Fruit fly (Drosophila melanogaster) whole organism, pupa: ENCODE data around the gene CG2991.
A peak's percentile ranks its signal among the peaks of the same experiment; 100 is the strongest.

ENCODE experiments used
- CG10348 ChIP-seq: fragments of 200-800 bp; sonication (Bioruptor generic); IDR thresholded peaks from 2 replicates; pipeline ENCODE4 v1.3.6; 2022; ENCODE audit warnings: missing biosample characterization, missing genetic modification characterization
- CG12605 ChIP-seq: fragments of 200-800 bp; sonication (Bioruptor generic); IDR thresholded peaks from 2 replicates; pipeline ENCODE4 v1.3.6; 2022; ENCODE audit warnings: missing biosample characterization, missing genetic modification characterization
- CG13204 ChIP-seq: fragments of 200-800 bp; sonication (Bioruptor generic); optimal IDR thresholded peaks from 2 replicates; lab custom pipeline; 2018; ENCODE audit warnings: missing biosample characterization, mild to moderate bottlenecking, missing genetic modification characterization, moderate library complexity
- CG14655 ChIP-seq: fragments of 200-800 bp; sonication (Bioruptor generic); optimal IDR thresholded peaks from 3 replicates; lab custom pipeline; 2017; ENCODE audit warnings: mild to moderate bottlenecking, missing biosample characterization, missing genetic modification reagents, missing genetic modification characterization
- CG15710 ChIP-seq: fragments of 200-800 bp; sonication (Bioruptor generic); optimal IDR thresholded peaks from 2 replicates; lab custom pipeline; 2018; ENCODE audit warnings: missing biosample characterization, mild to moderate bottlenecking, missing genetic modification characterization, moderate library complexity
- CG17806 ChIP-seq: fragments of 200-800 bp; sonication (Bioruptor generic); optimal IDR thresholded peaks from 2 replicates; lab custom pipeline; 2018; ENCODE audit warnings: missing biosample characterization, mild to moderate bottlenecking, missing genetic modification characterization, moderate library complexity
- CG32121 ChIP-seq: fragments of 200-800 bp; sonication (Bioruptor generic); IDR thresholded peaks from 2 replicates; pipeline ENCODE4 v1.3.6; 2022; ENCODE audit warnings: missing biosample characterization, missing genetic modification characterization
- CG34367 ChIP-seq: fragments of 200-800 bp; sonication (Bioruptor generic); optimal IDR thresholded peaks from 2 replicates; lab custom pipeline; 2018; ENCODE audit warnings: missing biosample characterization, mild to moderate bottlenecking, missing genetic modification characterization
- CG4496 ChIP-seq: fragments of 200-800 bp; sonication (Bioruptor generic); IDR thresholded peaks from 3 replicates; pipeline ENCODE4 v1.3.6; 2022; ENCODE audit warnings: missing biosample characterization, missing genetic modification characterization
- CG8159 ChIP-seq: fragments of 200-800 bp; sonication (Bioruptor generic); optimal IDR thresholded peaks from 3 replicates; lab custom pipeline; 2018; ENCODE audit warnings: missing biosample characterization, mild to moderate bottlenecking, missing genetic modification characterization, moderate library complexity
- CG8301 ChIP-seq: fragments of 200-800 bp; sonication (Bioruptor generic); optimal IDR thresholded peaks from 2 replicates; lab custom pipeline; 2018; ENCODE audit warnings: missing biosample characterization, mild to moderate bottlenecking, missing genetic modification characterization
- CG9948 ChIP-seq: fragments of 200-800 bp; sonication (Bioruptor generic); optimal IDR thresholded peaks from 2 replicates; lab custom pipeline; 2018; ENCODE audit warnings: missing biosample characterization, mild to moderate bottlenecking, missing genetic modification characterization, moderate library complexity
- D1 ChIP-seq: fragments of 200-800 bp; sonication (Bioruptor generic); optimal IDR thresholded peaks from 2 replicates; lab custom pipeline; 2018; ENCODE audit warnings: missing biosample characterization, mild to moderate bottlenecking, missing genetic modification characterization, moderate library complexity
- EcR ChIP-seq: fragments of 200-800 bp; sonication (Bioruptor generic); optimal IDR thresholded peaks from 3 replicates; lab custom pipeline; 2019; ENCODE audit warnings: missing biosample characterization, missing genetic modification characterization, mild to moderate bottlenecking, moderate library complexity, missing genetic modification reagents
- Ets98B ChIP-seq: fragments of 200-800 bp; sonication (Bioruptor generic); IDR thresholded peaks from 2 replicates; pipeline ENCODE4 v1.3.6; 2022; ENCODE audit warnings: missing biosample characterization, missing genetic modification characterization
- Pif1A ChIP-seq: fragments of 200-800 bp; sonication (Bioruptor generic); optimal IDR thresholded peaks from 3 replicates; lab custom pipeline; 2016; ENCODE audit warnings: missing biosample characterization, missing genetic modification characterization
- Pif1B ChIP-seq: fragments of 200-800 bp; sonication (Bioruptor generic); optimal IDR thresholded peaks from 3 replicates; lab custom pipeline; 2016; ENCODE audit warnings: missing biosample characterization, missing genetic modification characterization
- Snoo ChIP-seq: fragments of 200-800 bp; sonication (Bioruptor generic); optimal IDR thresholded peaks from 3 replicates; lab custom pipeline; 2017; ENCODE audit warnings: missing biosample characterization, mild to moderate bottlenecking, missing genetic modification characterization, inconsistent platforms
- fd96Ca ChIP-seq: fragments of 200-800 bp; sonication (Bioruptor generic); IDR thresholded peaks from 3 replicates; pipeline ENCODE4 v1.3.6; 2022; ENCODE audit warnings: missing biosample characterization, missing genetic modification characterization
- gl ChIP-seq: fragments of 200-800 bp; sonication (Bioruptor generic); optimal IDR thresholded peaks from 2 replicates; lab custom pipeline; 2018; ENCODE audit warnings: missing biosample characterization, mild to moderate bottlenecking, missing genetic modification characterization
- rn ChIP-seq: fragments of 200-800 bp; sonication (Bioruptor generic); IDR thresholded peaks from 2 replicates; pipeline ENCODE4 v1.3.6; 2022; ENCODE audit warnings: missing biosample characterization, missing genetic modification characterization

CG2991 gene

dm6 chr2L:2878188-2878587, 21.2 kb downstream of the CG2991 start, which contains the start of the genes Prx6a and Sbat:
Gene Prx6a (minus strand): TSS chr2L:2878232.
Gene Sbat (plus strand): TSS chr2L:2878344.
- TF ChIP-seq Pif1A (GFP tag; lab: Kevin White, UChicago) (peak; percentile 48), CG14655 (GFP tag; lab: Kevin White, UChicago) (no peak), CG9948 (tag; lab: Kevin White, UChicago) (peak; percentile 51), rn (GFP tag; lab: Robert Waterston, UW) (no peak), CG4496 (GFP tag; lab: Robert Waterston, UW) (peak; percentile 13; the same call in 1 of the 3 replicates), CG15710 (tag; lab: Kevin White, UChicago) (peak; percentile 69), D1 (no peak), CG8301 (tag; lab: Kevin White, UChicago) (peak; percentile 55), CG8159 (tag; lab: Kevin White, UChicago) (peak; percentile 70), CG17806 (tag; lab: Kevin White, UChicago) (peak; percentile 67), gl (tag; lab: Kevin White, UChicago) (peak; percentile 16), EcR (no peak), CG34367 (tag; lab: Kevin White, UChicago) (peak; percentile 54), CG12605 (no peak), fd96Ca (peak; percentile 34; the same call in 1 of the 3 replicates), Ets98B (GFP tag; lab: Robert Waterston, UW) (peak; percentile 24; the same call in 1 of the 2 replicates), Pif1B (GFP tag; lab: Kevin White, UChicago) (no peak), CG10348 (GFP tag; lab: Robert Waterston, UW) (no peak), Snoo (peak; percentile 68), CG13204 (GFP tag; lab: Kevin White, UChicago) (no peak), CG32121 (GFP tag; lab: Robert Waterston, UW) (peak; percentile 60)

- TF ChIP-seq CG8301 (tag; lab: Kevin White, UChicago), result peak; percentile 31
- peak; percentile 32 for TF ChIP-seq CG17806 (tag; lab: Kevin White, UChicago)
- no peak for TF ChIP-seq CG13204 (GFP tag; lab: Kevin White, UChicago)
- TF ChIP-seq CG9948 (tag; lab: Kevin White, UChicago), result peak; percentile 17
- peak; percentile 37 for TF ChIP-seq CG15710 (tag; lab: Kevin White, UChicago)
- peak; percentile 25 for TF ChIP-seq CG34367 (tag; lab: Kevin White, UChicago)
- peak; percentile 11 for TF ChIP-seq Pif1B (GFP tag; lab: Kevin White, UChicago)
- TF ChIP-seq CG12605, result peak; percentile 49
- TF ChIP-seq Ets98B (GFP tag; lab: Robert Waterston, UW), result peak; percentile 82
- TF ChIP-seq CG32121 (GFP tag; lab: Robert Waterston, UW), result peak; percentile 68
- TF ChIP-seq rn (GFP tag; lab: Robert Waterston, UW), result 0 out of 2 replicates have a peak, but pooled peaks have one; percentile 40
- TF ChIP-seq CG10348 (GFP tag; lab: Robert Waterston, UW), result no peak
- TF ChIP-seq EcR, result no peak
- no peak for TF ChIP-seq gl (tag; lab: Kevin White, UChicago)
- peak; percentile 83 for TF ChIP-seq CG4496 (GFP tag; lab: Robert Waterston, UW)
- peak; percentile 30 for TF ChIP-seq Pif1A (GFP tag; lab: Kevin White, UChicago)
- TF ChIP-seq fd96Ca, result peak; percentile 83
- TF ChIP-seq Snoo, result peak; percentile 22
- TF ChIP-seq D1, result no peak
- no peak for TF ChIP-seq CG14655 (GFP tag; lab: Kevin White, UChicago)
- peak; percentile 34 for TF ChIP-seq CG8159 (tag; lab: Kevin White, UChicago)
Observed at dm6 chr2L:2878859-2879258, 21.9 kb downstream of the CG2991 start, which contains the start of gene RabGGTb. Gene RabGGTb (plus strand): TSS chr2L:2879112.

DNA sequence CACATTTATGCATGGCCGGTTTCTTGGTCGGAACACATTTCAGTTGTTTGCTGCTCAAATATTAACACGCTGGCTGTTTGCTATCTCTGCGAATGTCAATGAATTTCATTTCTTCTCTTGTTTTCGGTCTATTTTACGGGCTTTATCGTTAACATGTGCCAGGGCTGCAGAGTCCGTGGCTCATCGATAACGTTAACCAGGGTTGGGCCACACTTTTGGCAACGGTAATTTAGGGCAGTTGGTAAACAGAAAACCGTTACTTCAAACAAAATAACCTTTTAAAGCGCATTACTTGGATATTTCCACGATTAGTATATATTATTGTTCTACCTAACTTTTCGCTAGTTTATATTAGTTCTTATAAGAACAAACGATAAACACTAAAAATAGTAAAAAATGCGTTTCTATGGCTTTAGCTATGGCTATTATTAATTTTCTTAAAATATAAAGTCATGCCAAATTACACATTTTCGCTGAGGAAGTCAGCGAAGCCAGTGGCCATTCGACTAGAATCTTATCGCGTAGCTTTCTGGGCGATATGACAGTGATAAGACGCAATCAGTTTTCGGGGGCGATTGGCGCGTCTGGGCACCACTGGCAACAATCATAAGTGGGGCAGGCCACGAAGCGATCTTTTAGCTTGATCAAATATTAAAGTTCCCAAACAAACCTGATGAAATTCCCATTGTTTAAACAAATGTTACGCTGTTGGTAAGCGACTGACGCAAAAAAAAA, 26.2 kb downstream of the CG2991 start:
- peak; percentile 20; the same call in 1 of the 2 replicates for TF ChIP-seq CG32121 (GFP tag; lab: Robert Waterston, UW)
- no peak for TF ChIP-seq CG10348 (GFP tag; lab: Robert Waterston, UW)
- TF ChIP-seq CG9948 (tag; lab: Kevin White, UChicago), result no peak
- TF ChIP-seq Snoo, result peak; percentile 28
- TF ChIP-seq CG12605, result no peak
- no peak for TF ChIP-seq CG8159 (tag; lab: Kevin White, UChicago)
- TF ChIP-seq CG13204 (GFP tag; lab: Kevin White, UChicago), result no peak
- TF ChIP-seq Pif1A (GFP tag; lab: Kevin White, UChicago), result peak; percentile 12
- no peak for TF ChIP-seq fd96Ca
- TF ChIP-seq CG8301 (tag; lab: Kevin White, UChicago), result no peak
- no peak for TF ChIP-seq CG14655 (GFP tag; lab: Kevin White, UChicago)

DNA sequence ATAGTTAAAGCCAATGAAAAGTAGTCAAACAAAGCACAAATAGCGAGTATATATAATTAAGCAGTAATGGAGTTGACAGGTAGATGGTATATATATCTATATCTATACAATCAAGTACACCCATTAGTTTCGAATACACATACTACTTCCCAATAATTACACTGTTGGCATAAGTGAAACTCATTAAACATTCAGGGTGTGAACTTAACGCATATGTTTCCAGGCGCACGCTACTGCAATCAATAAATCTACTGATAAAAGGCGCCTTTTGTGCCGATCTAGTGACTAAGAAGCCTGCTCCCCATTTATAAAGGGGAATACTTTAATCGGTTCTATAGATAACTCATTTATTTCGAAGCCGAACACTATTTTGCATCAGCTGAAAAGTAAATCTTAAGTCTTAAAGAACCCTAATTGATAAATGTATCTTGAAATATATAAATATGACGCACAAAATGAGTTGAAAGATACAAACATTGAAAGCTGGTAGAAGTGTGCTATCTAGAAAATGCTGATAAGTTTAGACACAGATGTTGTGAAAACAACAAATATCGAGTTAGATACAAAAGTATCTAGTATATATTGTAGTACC, 26.8 kb downstream of the CG2991 start:
- TF ChIP-seq Pif1B (GFP tag; lab: Kevin White, UChicago), result no peak
- no peak for TF ChIP-seq CG13204 (GFP tag; lab: Kevin White, UChicago)
- no peak for TF ChIP-seq CG9948 (tag; lab: Kevin White, UChicago)
- TF ChIP-seq Ets98B (GFP tag; lab: Robert Waterston, UW), result no peak
- TF ChIP-seq CG12605, result no peak
- TF ChIP-seq CG34367 (tag; lab: Kevin White, UChicago), result no peak
- TF ChIP-seq CG10348 (GFP tag; lab: Robert Waterston, UW), result no peak
- TF ChIP-seq CG14655 (GFP tag; lab: Kevin White, UChicago), result no peak
- TF ChIP-seq Snoo, result no peak
- no peak for TF ChIP-seq EcR
- no peak for TF ChIP-seq Pif1A (GFP tag; lab: Kevin White, UChicago)
- no peak for TF ChIP-seq CG4496 (GFP tag; lab: Robert Waterston, UW)
- no peak for TF ChIP-seq CG15710 (tag; lab: Kevin White, UChicago)
- no peak for TF ChIP-seq CG17806 (tag; lab: Kevin White, UChicago)
- no peak for TF ChIP-seq CG8301 (tag; lab: Kevin White, UChicago)
